Worm (Caenorhabditis elegans) whole organism, late embryonic: ENCODE results near the gene ech-1.1.

Source experiments
- Y22D7AL.16 ChIP-seq: sonication (generic microtip); optimal IDR thresholded peaks from 2 replicates; lab custom pipeline; 2016; ENCODE audit warnings: missing genetic modification characterization, missing compliant biosample characterization
- ama-1 ChIP-seq: fragments of 150-350 bp; optimal IDR thresholded peaks from 2 replicates; lab custom pipeline; 2014
- ceh-18 ChIP-seq: sonication (generic microtip); optimal IDR thresholded peaks from 2 replicates; lab custom pipeline; 2016; ENCODE audit warnings: missing genetic modification characterization, missing compliant biosample characterization
- dve-1 ChIP-seq: sonication (generic microtip); optimal IDR thresholded peaks from 2 replicates; lab custom pipeline; 2017; ENCODE audit warnings: antibody characterized with exemption, mild to moderate bottlenecking, missing genetic modification characterization, missing compliant biosample characterization
- hlh-15 ChIP-seq: sonication (generic microtip); optimal IDR thresholded peaks from 2 replicates; lab custom pipeline; 2016; ENCODE audit warnings: missing genetic modification characterization, missing compliant biosample characterization
- hlh-8 ChIP-seq: sonication (generic microtip); optimal IDR thresholded peaks from 2 replicates; lab custom pipeline; 2016; ENCODE audit warnings: missing genotype, missing genetic modification characterization, missing compliant biosample characterization
- madf-2 ChIP-seq: sonication (generic microtip); optimal IDR thresholded peaks from 2 replicates; lab custom pipeline; 2017; ENCODE audit warnings: missing genetic modification characterization, missing compliant biosample characterization
- pha-4 ChIP-seq: fragments of 150-350 bp; optimal IDR thresholded peaks from 2 replicates; lab custom pipeline; 2018; ENCODE audit warnings: missing biosample characterization, missing genetic modification reagents, missing genetic modification characterization
- pros-1 ChIP-seq: fragments of 150-350 bp; optimal IDR thresholded peaks from 2 replicates; lab custom pipeline; 2014; ENCODE audit warnings: missing biosample characterization, missing genetic modification reagents, missing genetic modification characterization
- sox-2 ChIP-seq: fragments of 200-800 bp; sonication (Bioruptor generic); IDR thresholded peaks from 2 replicates; pipeline ENCODE4 v1.3.6; 2022; ENCODE audit warnings: missing genetic modification reagents, missing genetic modification characterization, missing compliant biosample characterization
- unc-86 ChIP-seq: sonication (generic microtip); optimal IDR thresholded peaks from 2 replicates; lab custom pipeline; 2016; ENCODE audit warnings: missing genetic modification characterization, missing compliant biosample characterization

DNA sequence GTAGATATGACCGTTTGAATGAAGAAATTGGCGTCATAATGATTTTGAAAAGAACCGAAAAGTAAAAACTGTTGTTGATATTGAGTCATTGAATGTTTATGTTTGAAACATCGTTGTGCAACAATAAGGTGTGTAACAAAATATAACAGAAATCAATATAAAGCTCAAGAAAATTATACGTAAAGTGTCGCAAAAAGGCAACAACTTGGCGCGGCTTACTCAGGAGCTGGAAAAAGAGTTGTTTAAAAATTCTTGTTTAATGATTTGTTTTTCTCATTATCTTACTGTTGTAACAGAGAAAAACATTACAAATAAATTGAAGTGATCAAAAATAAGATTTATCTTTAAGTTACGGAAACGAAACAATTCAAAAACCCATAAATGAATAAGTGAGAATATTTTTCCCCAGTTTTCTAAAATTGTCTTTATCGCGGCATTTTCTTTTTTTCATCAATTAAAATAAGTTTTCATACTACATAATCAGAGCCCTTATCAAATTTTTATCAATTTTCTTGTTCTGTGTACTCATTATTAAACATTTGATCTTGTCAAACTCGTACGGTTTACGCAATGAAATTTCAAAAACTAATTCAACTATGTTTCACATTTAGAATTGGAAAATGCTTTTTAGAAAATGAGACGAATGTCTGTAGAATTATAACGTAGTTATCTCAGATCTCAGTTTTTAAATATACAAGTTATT lies 33.4 kb downstream of the ech-1.1 start, which contains the start of gene ZK1037.6:
- TF ChIP-seq ceh-18 (tag; lab: Kevin White, UChicago) = no peak
- TF ChIP-seq hlh-8 = no peak
- no peak for TF ChIP-seq hlh-15
- no peak for TF ChIP-seq ama-1
- no peak for TF ChIP-seq pha-4 (tag; lab: Kevin White, UChicago)
- TF ChIP-seq Y22D7AL.16 (tag; lab: Kevin White, UChicago) = no peak
- TF ChIP-seq sox-2 (GFP tag; lab: Robert Waterston, UW) = no peak
- no peak for TF ChIP-seq unc-86 (tag; lab: Kevin White, UChicago)
- TF ChIP-seq pros-1 = no peak
- TF ChIP-seq madf-2 (tag; lab: Kevin White, UChicago) = no peak
- no peak for TF ChIP-seq dve-1
